Worm (Caenorhabditis elegans) whole organism, L3 larva: ENCODE data around the gene F59A1.16.

ENCODE experiments used
- nhr-237 ChIP-seq: fragments of 150-350 bp; optimal IDR thresholded peaks from 2 replicates; lab custom pipeline; 2014; ENCODE audit warnings: missing biosample characterization, missing genetic modification characterization
- pha-4 ChIP-seq: fragments of 150-350 bp; optimal IDR thresholded peaks from 2 replicates; lab custom pipeline; 2014; ENCODE audit warnings: missing biosample characterization, missing genetic modification reagents, missing genetic modification characterization
- snpc-4 ChIP-seq: fragments of 150-350 bp; optimal IDR thresholded peaks from 2 replicates; lab custom pipeline; 2014; ENCODE audit warnings: missing biosample characterization, missing genetic modification characterization

DNA sequence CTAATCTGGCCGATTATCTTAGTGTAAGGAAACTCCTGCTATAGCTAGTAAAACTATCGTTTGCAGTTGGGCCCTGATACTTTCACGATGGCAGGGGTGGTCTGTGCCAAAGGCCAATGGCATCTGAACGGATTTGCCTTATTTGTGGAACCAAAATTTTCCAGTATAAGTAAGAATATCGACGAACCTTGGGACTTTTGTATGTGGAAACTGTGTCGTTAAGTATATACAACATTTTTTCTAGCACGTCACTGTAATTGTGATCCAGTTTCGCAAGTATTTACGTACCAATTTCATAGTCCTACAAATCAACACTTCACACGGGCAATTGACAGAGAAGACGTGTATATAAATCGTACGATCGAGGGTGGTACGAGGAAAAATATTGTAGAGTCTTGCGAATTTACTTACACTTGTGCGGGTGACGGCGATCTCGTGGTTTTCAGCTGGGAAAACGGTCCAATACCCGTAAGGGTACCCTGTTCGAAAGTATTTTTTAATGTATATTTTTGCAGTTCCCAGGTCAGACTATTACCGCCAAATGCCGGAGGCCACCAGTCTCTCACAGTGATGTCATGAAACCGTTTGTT is 21.6 kb upstream of the F59A1.16 start:
- TF ChIP-seq nhr-237 (tag; lab: Kevin White, UChicago) (no peak), pha-4 (tag; lab: Kevin White, UChicago) (no peak), snpc-4 (tag; lab: Kevin White, UChicago) (no peak)
